Worm (Caenorhabditis elegans): ENCODE results near the gene ZK180.8.

ce11 chrIV:4519714-4520113 lies 8.2 kb upstream of the ZK180.8 start:
- TF ChIP-seq ztf-29 (GFP tag; IDR thresholded peaks at IDR 0.05) (no peak), ref-1 (GFP tag; conservative IDR thresholded peaks at IDR 0.05) (no peak), flt-1 (GFP tag; IDR thresholded peaks at IDR 0.05) (no peak), cog-1 (tag; optimal IDR thresholded peaks at IDR 0.05) (no peak), ztf-23 (GFP tag; IDR thresholded peaks at IDR 0.05) (no peak), T22C8.4 (GFP tag; IDR thresholded peaks at IDR 0.05) (no peak), klf-2 (GFP tag; conservative IDR thresholded peaks at IDR 0.05) (no peak), med-1 (GFP tag; optimal IDR thresholded peaks at IDR 0.05; ENCODE audit: insufficient read depth) (no peak), tab-1 (GFP tag; IDR thresholded peaks at IDR 0.05) (no peak)
